Fruit fly (Drosophila melanogaster): ENCODE measurements around the gene CG3719.

The CG3719 gene

dm6 chrX:1346256-1346655, 34.0 kb downstream of the CG3719 start, which contains the start of gene Tsp2A (continued):
- TF ChIP-seq CG6854 (GFP tag; optimal IDR thresholded peaks at IDR 0.05) (no peak), twi (tag; optimal IDR thresholded peaks at IDR 0.05) (no peak), vvl (GFP tag; IDR thresholded peaks at IDR 0.05) (no peak), insv (GFP tag; optimal IDR thresholded peaks at IDR 0.05) (no peak), CG1529 (GFP tag; optimal IDR thresholded peaks at IDR 0.05) (no peak), Gug (GFP tag; IDR thresholded peaks at IDR 0.05) (no peak), otp (GFP tag; IDR thresholded peaks at IDR 0.05) (no peak), tup (GFP tag; optimal IDR thresholded peaks at IDR 0.05) (no peak), Atf6 (GFP tag; IDR thresholded peaks at IDR 0.05) (no peak), CG4360 (GFP tag; IDR thresholded peaks at IDR 0.05) (no peak), jumu (GFP tag; optimal IDR thresholded peaks at IDR 0.05) (no peak), Poxn (GFP tag; IDR thresholded peaks at IDR 0.05) (no peak), CG8089 (GFP tag; optimal IDR thresholded peaks at IDR 0.05) (no peak), Ets97D (GFP tag; optimal IDR thresholded peaks at IDR 0.05) (no peak), CG2199 (GFP tag; IDR thresholded peaks at IDR 0.05) (no peak), mam (GFP tag; optimal IDR thresholded peaks at IDR 0.05) (no peak), CG8765 (GFP tag; IDR thresholded peaks at IDR 0.05) (no peak), CG12659 (GFP tag; optimal IDR thresholded peaks at IDR 0.05) (no peak), hth (optimal IDR thresholded peaks at IDR 0.05) (no peak), BEAF-32 (GFP tag; optimal IDR thresholded peaks at IDR 0.05) (no peak), Nf-YA (GFP tag; IDR thresholded peaks at IDR 0.05) (no peak), Ptx1 (GFP tag; IDR thresholded peaks at IDR 0.05) (no peak), chinmo (GFP tag; IDR thresholded peaks at IDR 0.05; ENCODE audit: partially characterized antibody) (0 out of 4 replicates have a peak, but pooled peaks have one; percentile 58), CG10565 (GFP tag; optimal IDR thresholded peaks at IDR 0.05) (no peak), CG2875 (GFP tag; optimal IDR thresholded peaks at IDR 0.05) (no peak), cg (GFP tag; optimal IDR thresholded peaks at IDR 0.05) (no peak), btn (GFP tag; optimal IDR thresholded peaks at IDR 0.05) (no peak), grn (GFP tag; optimal IDR thresholded peaks at IDR 0.05) (peak; percentile 17), gce (GFP tag; IDR thresholded peaks at IDR 0.05) (no peak), CG16813 (GFP tag; IDR thresholded peaks at IDR 0.05; ENCODE audit: partially characterized antibody) (no peak), CG10543 (GFP tag; optimal IDR thresholded peaks at IDR 0.05) (peak; percentile 39), HLH54F (GFP tag; optimal IDR thresholded peaks at IDR 0.05) (no peak), Dad (GFP tag; optimal IDR thresholded peaks at IDR 0.05) (no peak), CG11085 (GFP tag; IDR thresholded peaks at IDR 0.05) (no peak), GATAe (GFP tag; conservative IDR thresholded peaks at IDR 0.05) (peak; percentile 99), sd (tag; optimal IDR thresholded peaks at IDR 0.05) (peak; percentile 17), zen (tag; optimal IDR thresholded peaks at IDR 0.05) (no peak)

- TF ChIP-seq wek (GFP tag; optimal IDR thresholded peaks at IDR 0.05) = no peak
- TF ChIP-seq CG17186 (GFP tag; optimal IDR thresholded peaks at IDR 0.05) = peak; percentile 48
- TF ChIP-seq zfh1 (GFP tag; IDR thresholded peaks at IDR 0.05) = no peak
- peak; percentile 71 for TF ChIP-seq CG4617 (GFP tag; optimal IDR thresholded peaks at IDR 0.05; ENCODE audit: borderline replicate concordance)
- TF ChIP-seq ash1 (GFP tag; optimal IDR thresholded peaks at IDR 0.05) = no peak
- TF ChIP-seq CG30020 (tag; optimal IDR thresholded peaks at IDR 0.05) = peak; percentile 21
- TF ChIP-seq CG13296 (GFP tag; optimal IDR thresholded peaks at IDR 0.05) = peak; percentile 27
- peak; percentile 67 for TF ChIP-seq pzg (GFP tag; optimal IDR thresholded peaks at IDR 0.05)
- peak; percentile 25 for TF ChIP-seq nerfin-1 (tag; optimal IDR thresholded peaks at IDR 0.05)
- no peak for TF ChIP-seq slou (GFP tag; optimal IDR thresholded peaks at IDR 0.05)
- peak; percentile 96 for TF ChIP-seq Bgb (GFP tag; IDR thresholded peaks at IDR 0.05; ENCODE audit: partially characterized antibody)
- TF ChIP-seq HmgD (GFP tag; optimal IDR thresholded peaks at IDR 0.05) = no peak
- TF ChIP-seq CG6854 (GFP tag; optimal IDR thresholded peaks at IDR 0.05) = no peak
- no peak for TF ChIP-seq cas (GFP tag; IDR thresholded peaks at IDR 0.05)
- no peak for TF ChIP-seq gem (tag; optimal IDR thresholded peaks at IDR 0.05)
- no peak for TF ChIP-seq tgo (GFP tag; IDR thresholded peaks at IDR 0.05)
- TF ChIP-seq CG34422 (GFP tag; IDR thresholded peaks at IDR 0.05) = 0 out of 3 replicates have a peak, but pooled peaks have one; percentile 15
- peak; percentile 40 for TF ChIP-seq CG14710 (tag; optimal IDR thresholded peaks at IDR 0.05)
Observed at dm6 chrX:1341944-1342392, 38.3 kb downstream of the CG3719 start, which contains the start of gene Naa30A. Gene Naa30A, plus strand, starts transcription at chrX:1342106.

Data from whole organism, embryonic.